Worm (Caenorhabditis elegans) whole organism, L4/young adult: ENCODE results near the gene T05A7.3.

ENCODE experiments used
- W03F9.2 ChIP-seq: fragments of 150-350 bp; optimal IDR thresholded peaks from 2 replicates; lab custom pipeline; 2014; ENCODE audit warnings: missing biosample characterization, missing genetic modification characterization
- dao-5 ChIP-seq: sonication (generic microtip); optimal IDR thresholded peaks from 2 replicates; lab custom pipeline; 2016; ENCODE audit warnings: missing genotype, missing genetic modification characterization, moderate library complexity, missing compliant biosample characterization
- him-1 ChIP-seq: sonication (generic microtip); optimal IDR thresholded peaks from 2 replicates; lab custom pipeline; 2016; ENCODE audit warnings: missing genotype, missing genetic modification reagents, missing genetic modification characterization, missing compliant biosample characterization

DNA sequence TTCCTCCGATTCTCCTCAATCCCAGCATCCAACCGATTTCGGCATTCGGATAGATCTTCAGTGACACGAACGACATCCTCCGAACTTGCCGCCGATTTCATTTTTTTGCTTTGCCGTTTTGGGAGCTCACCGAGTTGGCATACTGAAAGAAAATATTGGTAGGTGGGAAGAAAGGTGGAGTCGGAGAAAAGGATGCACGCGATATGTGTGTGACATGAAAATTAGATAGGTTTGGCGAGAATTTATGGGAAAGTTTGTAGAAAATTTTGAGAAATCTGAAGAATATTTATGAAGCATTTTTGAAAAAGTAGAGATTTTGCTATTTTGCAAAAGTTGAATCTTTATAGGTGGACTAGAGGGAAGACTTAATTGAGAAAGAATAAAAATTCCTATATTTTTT lies 37.3 kb upstream of the T05A7.3 start, which contains the start of gene che-10:
- TF ChIP-seq W03F9.2 (no peak), him-1 (tag; lab: Kevin White, UChicago) (no peak), dao-5 (no peak)
